Worm (Caenorhabditis elegans): ENCODE data around the gene nhr-153.

ce11 chrV:12082932-12083331 is 21.1 kb upstream of the nhr-153 start, which contains the start of gene R07B7.10:
- no peak for TF ChIP-seq tab-1 (GFP tag; IDR thresholded peaks at IDR 0.05)
- no peak for TF ChIP-seq ztf-23 (GFP tag; IDR thresholded peaks at IDR 0.05)
